Worm (Caenorhabditis elegans) whole organism, L3 larva: ENCODE data around the gene F32D8.1.

ENCODE experiments used
- R02D3.7 ChIP-seq: fragments of 150-350 bp; optimal IDR thresholded peaks from 2 replicates; lab custom pipeline; 2014; ENCODE audit warnings: missing biosample characterization, missing genetic modification characterization
- ZK546.5 ChIP-seq: sonication (generic microtip); optimal IDR thresholded peaks from 2 replicates; lab custom pipeline; 2017; ENCODE audit warnings: missing biosample characterization, missing genetic modification characterization
- aly-2 ChIP-seq: fragments of 150-350 bp; optimal IDR thresholded peaks from 2 replicates; lab custom pipeline; 2014; ENCODE audit warnings: missing biosample characterization, missing genetic modification characterization
- ama-1 ChIP-seq: fragments of 150-350 bp; optimal IDR thresholded peaks from 2 replicates; lab custom pipeline; 2018
- ceh-16 ChIP-seq: sonication (generic microtip); optimal IDR thresholded peaks from 2 replicates; lab custom pipeline; 2017; ENCODE audit warnings: missing biosample characterization, missing genetic modification characterization
- ceh-82 ChIP-seq: fragments of 150-350 bp; optimal IDR thresholded peaks from 2 replicates; lab custom pipeline; 2014; ENCODE audit warnings: missing biosample characterization, missing genetic modification characterization
- ceh-9 ChIP-seq: sonication (generic microtip); optimal IDR thresholded peaks from 2 replicates; lab custom pipeline; 2018; ENCODE audit warnings: missing biosample characterization, missing genetic modification characterization
- daf-12 ChIP-seq: fragments of 150-350 bp; optimal IDR thresholded peaks from 2 replicates; lab custom pipeline; 2014; ENCODE audit warnings: missing biosample characterization, missing genetic modification reagents, missing genetic modification characterization
- egl-27 ChIP-seq: sonication (generic microtip); optimal IDR thresholded peaks from 4 replicates; lab custom pipeline; 2017; ENCODE audit warnings: missing biosample characterization, missing genetic modification reagents, missing genetic modification characterization
- egl-5 ChIP-seq: fragments of 150-350 bp; optimal IDR thresholded peaks from 2 replicates; lab custom pipeline; 2017; ENCODE audit warnings: missing biosample characterization, missing genetic modification reagents, missing genetic modification characterization, inconsistent platforms
- elt-1 ChIP-seq: fragments of 150-350 bp; optimal IDR thresholded peaks from 2 replicates; lab custom pipeline; 2014; ENCODE audit warnings: missing biosample characterization, missing genetic modification characterization
- elt-3 ChIP-seq, 3 experiments: fragments of 150-350 bp in 1 of 3; sonication (generic microtip) in 2 of 3; optimal IDR thresholded peaks; 2 replicates in 2 of 3; 4 replicates in 1 of 3; lab custom pipeline; 2014 to 2017; ENCODE audit warnings: missing biosample characterization in 3 of 3, missing genetic modification characterization in 3 of 3
- eor-1 ChIP-seq, 2 experiments: fragments of 150-350 bp; optimal IDR thresholded peaks; 2 replicates each; lab custom pipeline; 2014 to 2018; ENCODE audit warnings: missing biosample characterization in 2 of 2, missing genetic modification characterization in 2 of 2
- fkh-10 ChIP-seq: sonication (generic microtip); optimal IDR thresholded peaks from 2 replicates; lab custom pipeline; 2017; ENCODE audit warnings: missing biosample characterization, missing genetic modification reagents, missing genetic modification characterization
- fkh-2 ChIP-seq: fragments of 150-350 bp; optimal IDR thresholded peaks from 2 replicates; lab custom pipeline; 2014; ENCODE audit warnings: missing biosample characterization, missing genetic modification reagents, missing genetic modification characterization
- fos-1 ChIP-seq: fragments of 150-350 bp; optimal IDR thresholded peaks from 2 replicates; lab custom pipeline; 2014; ENCODE audit warnings: missing biosample characterization, missing genetic modification characterization
- hmg-11 ChIP-seq: sonication (generic microtip); optimal IDR thresholded peaks from 2 replicates; lab custom pipeline; 2016; ENCODE audit warnings: missing genetic modification characterization, missing compliant biosample characterization
- jun-1 ChIP-seq: fragments of 150-350 bp; optimal IDR thresholded peaks from 2 replicates; lab custom pipeline; 2014; ENCODE audit warnings: missing biosample characterization, missing genetic modification reagents, missing genetic modification characterization
- lin-15B ChIP-seq: fragments of 150-350 bp; optimal IDR thresholded peaks from 2 replicates; lab custom pipeline; 2014; ENCODE audit warnings: missing biosample characterization, missing genetic modification characterization
- lin-39 ChIP-seq: fragments of 150-350 bp; optimal IDR thresholded peaks from 2 replicates; lab custom pipeline; 2018; ENCODE audit warnings: missing biosample characterization, missing genetic modification reagents, missing genetic modification characterization
- lsy-12 ChIP-seq: sonication (generic microtip); optimal IDR thresholded peaks from 2 replicates; lab custom pipeline; 2016; ENCODE audit warnings: mild to moderate bottlenecking, missing genetic modification characterization, missing compliant biosample characterization
- mdl-1 ChIP-seq: fragments of 150-350 bp; optimal IDR thresholded peaks from 2 replicates; lab custom pipeline; 2014; ENCODE audit warnings: missing biosample characterization, missing genetic modification characterization
- mml-1 ChIP-seq: fragments of 150-350 bp; sonication (generic microtip); optimal IDR thresholded peaks from 3 replicates; lab custom pipeline; 2014; ENCODE audit warnings: missing biosample characterization, missing genetic modification characterization
- nfya-1 ChIP-seq: sonication (generic microtip); optimal IDR thresholded peaks from 2 replicates; lab custom pipeline; 2017; ENCODE audit warnings: missing genetic modification characterization, mild to moderate bottlenecking, missing compliant biosample characterization, antibody characterized with exemption, moderate library complexity; ENCODE audit not compliant: insufficient read depth
- nhr-11 ChIP-seq: fragments of 150-350 bp; optimal IDR thresholded peaks from 2 replicates; lab custom pipeline; 2014; ENCODE audit warnings: missing biosample characterization, missing genetic modification characterization
- nhr-12 ChIP-seq: fragments of 150-350 bp; optimal IDR thresholded peaks from 2 replicates; lab custom pipeline; 2014; ENCODE audit warnings: missing biosample characterization, missing genetic modification characterization
- nhr-23 ChIP-seq: fragments of 150-350 bp; optimal IDR thresholded peaks from 2 replicates; lab custom pipeline; 2014; ENCODE audit warnings: missing biosample characterization, missing genetic modification reagents, missing genetic modification characterization
- nhr-237 ChIP-seq: fragments of 150-350 bp; optimal IDR thresholded peaks from 2 replicates; lab custom pipeline; 2014; ENCODE audit warnings: missing biosample characterization, missing genetic modification characterization
- nhr-25 ChIP-seq: sonication (generic microtip); optimal IDR thresholded peaks from 2 replicates; lab custom pipeline; 2017; ENCODE audit warnings: missing biosample characterization, missing genetic modification characterization
- nhr-28 ChIP-seq: fragments of 150-350 bp; optimal IDR thresholded peaks from 2 replicates; lab custom pipeline; 2014; ENCODE audit warnings: missing biosample characterization, missing genetic modification characterization
- nhr-43 ChIP-seq: sonication (generic microtip); optimal IDR thresholded peaks from 2 replicates; lab custom pipeline; 2016; ENCODE audit warnings: mild to moderate bottlenecking, missing genetic modification characterization, missing compliant biosample characterization; ENCODE audit not compliant: poor library complexity, severe bottlenecking
- nhr-76 ChIP-seq: fragments of 150-350 bp; sonication (generic microtip); optimal IDR thresholded peaks from 5 replicates; lab custom pipeline; 2014; ENCODE audit warnings: missing biosample characterization, missing genetic modification characterization
- nhr-77 ChIP-seq: fragments of 150-350 bp; optimal IDR thresholded peaks from 2 replicates; lab custom pipeline; 2014; ENCODE audit warnings: missing biosample characterization, missing genetic modification characterization
- pha-4 ChIP-seq: fragments of 150-350 bp; optimal IDR thresholded peaks from 2 replicates; lab custom pipeline; 2014; ENCODE audit warnings: missing biosample characterization, missing genetic modification reagents, missing genetic modification characterization
- pqm-1 ChIP-seq: fragments of 150-350 bp; optimal IDR thresholded peaks from 2 replicates; lab custom pipeline; 2017; ENCODE audit warnings: missing biosample characterization, missing genetic modification characterization, inconsistent platforms
- sea-2 ChIP-seq: fragments of 150-350 bp; sonication (generic microtip); optimal IDR thresholded peaks from 4 replicates; lab custom pipeline; 2014; ENCODE audit warnings: missing biosample characterization, missing genetic modification reagents, missing genetic modification characterization
- skn-1 ChIP-seq: fragments of 150-350 bp; optimal IDR thresholded peaks from 2 replicates; lab custom pipeline; 2014; ENCODE audit warnings: missing biosample characterization, missing genetic modification characterization
- tbx-2 ChIP-seq: sonication (generic microtip); optimal IDR thresholded peaks from 2 replicates; lab custom pipeline; 2016; ENCODE audit warnings: mild to moderate bottlenecking, missing genetic modification characterization, missing compliant biosample characterization
- unc-39 ChIP-seq: sonication (generic microtip); optimal IDR thresholded peaks from 4 replicates; lab custom pipeline; 2017; ENCODE audit warnings: missing biosample characterization, missing genetic modification characterization
- unc-62 ChIP-seq: fragments of 150-350 bp; sonication (generic microtip); optimal IDR thresholded peaks from 4 replicates; lab custom pipeline; 2014; ENCODE audit warnings: missing biosample characterization, missing genetic modification reagents, missing genetic modification characterization
- zag-1 ChIP-seq: fragments of 150-350 bp; optimal IDR thresholded peaks from 2 replicates; lab custom pipeline; 2014; ENCODE audit warnings: missing biosample characterization, missing genetic modification characterization
- ztf-11 ChIP-seq: fragments of 150-350 bp; optimal IDR thresholded peaks from 2 replicates; lab custom pipeline; 2014; ENCODE audit warnings: missing biosample characterization, missing genetic modification characterization
- ztf-4 ChIP-seq: fragments of 150-350 bp; optimal IDR thresholded peaks from 2 replicates; lab custom pipeline; 2014; ENCODE audit warnings: missing biosample characterization, missing genetic modification characterization

Gene F32D8.1

DNA sequence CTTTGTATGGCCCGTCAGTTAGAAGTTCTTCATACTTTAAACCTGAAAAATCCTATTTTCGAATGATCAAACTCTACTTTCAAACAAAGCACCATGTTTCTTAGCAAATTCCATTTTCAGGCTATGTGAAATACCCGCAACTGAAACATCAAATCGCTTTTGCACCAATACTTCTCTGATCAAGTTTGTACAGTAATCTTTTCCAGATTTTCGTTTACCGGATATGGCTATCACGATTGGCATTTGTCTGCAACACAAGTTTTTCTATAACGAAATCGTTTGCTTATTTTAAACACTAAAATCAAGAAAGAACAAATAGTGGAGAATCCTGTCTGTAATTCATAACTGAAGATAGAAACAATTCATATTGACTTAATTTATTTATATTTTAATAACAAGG, 15.7 kb downstream of the F32D8.1 start, which contains the start of gene F32D8.13:
F32D8.13 (minus strand) TSS at position 249 of the 400 bp plus-strand sequence.
- TF ChIP-seq nhr-43 (peak; percentile 5), nhr-23 (tag; lab: Kevin White, UChicago) (peak; percentile 18), eor-1 (tag; optimal IDR thresholded peaks at IDR 0.05; lab: Kevin White, UChicago) (no peak)

ce11 chrV:10896706-10897105, 16.1 kb downstream of the F32D8.1 start:
- no peak for TF ChIP-seq nhr-43
- no peak for TF ChIP-seq nhr-237 (tag; lab: Kevin White, UChicago)
- no peak for TF ChIP-seq sea-2
- TF ChIP-seq jun-1 (tag; lab: Kevin White, UChicago) = no peak
- TF ChIP-seq aly-2 (tag; lab: Kevin White, UChicago) = no peak
- TF ChIP-seq eor-1 (tag; optimal IDR thresholded peaks at IDR 0.05; lab: Kevin White, UChicago) = no peak
- TF ChIP-seq tbx-2 (tag; lab: Kevin White, UChicago) = no peak
- TF ChIP-seq egl-5 (tag; lab: Kevin White, UChicago) = no peak
- no peak for TF ChIP-seq nfya-1
- no peak for TF ChIP-seq egl-27 (tag; lab: Kevin White, UChicago)
- TF ChIP-seq R02D3.7 (tag; lab: Kevin White, UChicago) = no peak
- TF ChIP-seq nhr-76 (tag; lab: Kevin White, UChicago) = no peak
- no peak for TF ChIP-seq ztf-11 (tag; lab: Kevin White, UChicago)
- TF ChIP-seq nhr-23 (tag; lab: Kevin White, UChicago) = no peak
- no peak for TF ChIP-seq elt-1 (tag; lab: Kevin White, UChicago)
- TF ChIP-seq ceh-82 = no peak
- no peak for TF ChIP-seq zag-1 (tag; lab: Kevin White, UChicago)
- no peak for TF ChIP-seq ZK546.5 (tag; lab: Kevin White, UChicago)
- no peak for TF ChIP-seq pqm-1 (tag; lab: Kevin White, UChicago)
- no peak for TF ChIP-seq mml-1 (tag; lab: Kevin White, UChicago)

ce11 chrV:10897106-10897171, 16.3 kb downstream of the F32D8.1 start, which contains the start of gene sec-61.G:
TSS of gene sec-61.G (minus strand) at chrV:10897143.
- no peak for TF ChIP-seq zag-1 (tag; lab: Kevin White, UChicago)
- TF ChIP-seq R02D3.7 (tag; lab: Kevin White, UChicago) = no peak
- no peak for TF ChIP-seq pha-4 (tag; lab: Kevin White, UChicago)
- TF ChIP-seq egl-5 (tag; lab: Kevin White, UChicago) = no peak
- TF ChIP-seq eor-1 (tag; optimal IDR thresholded peaks at IDR 0.05; lab: Kevin White, UChicago) = no peak
- no peak for TF ChIP-seq nhr-76 (tag; lab: Kevin White, UChicago)
- no peak for TF ChIP-seq lsy-12
- TF ChIP-seq ceh-9 (tag; lab: Kevin White, UChicago) = no peak
- TF ChIP-seq daf-12 = no peak
- no peak for TF ChIP-seq ztf-4 (tag; lab: Kevin White, UChicago)
- TF ChIP-seq ztf-11 (tag; lab: Kevin White, UChicago) = no peak
- TF ChIP-seq nhr-12 = no peak
- TF ChIP-seq unc-62 = no peak
- no peak for TF ChIP-seq unc-39 (tag; lab: Kevin White, UChicago)
- no peak for TF ChIP-seq lin-39
- no peak for TF ChIP-seq skn-1 (tag; lab: Kevin White, UChicago)
- TF ChIP-seq nhr-43 = no peak
- TF ChIP-seq egl-27 (tag; lab: Kevin White, UChicago) = no peak
- no peak for TF ChIP-seq elt-1 (tag; lab: Kevin White, UChicago)

DNA sequence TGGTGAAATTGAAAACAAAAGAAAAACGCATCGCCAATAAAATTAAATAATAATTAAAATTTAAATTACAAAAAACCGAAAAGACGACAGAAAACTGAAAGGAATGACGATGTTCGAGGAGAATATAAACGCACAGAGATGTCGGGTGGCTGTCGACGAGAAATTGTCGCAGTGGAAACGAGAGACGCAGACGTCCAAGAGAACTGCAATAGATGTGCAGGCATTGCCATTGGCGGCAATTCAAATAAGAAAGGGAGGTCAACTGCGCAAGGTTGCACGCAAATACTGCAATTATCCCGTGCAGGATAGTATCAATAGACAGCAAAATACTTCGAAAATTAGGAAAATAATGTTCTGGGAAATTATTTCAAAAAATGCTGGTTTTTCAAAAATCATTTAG, 16.5 kb downstream of the F32D8.1 start:
- peak; percentile 89 for TF ChIP-seq zag-1 (tag; lab: Kevin White, UChicago)
- peak; percentile 87 for TF ChIP-seq nhr-76 (tag; lab: Kevin White, UChicago)
- TF ChIP-seq nhr-28 (tag; lab: Kevin White, UChicago) = peak; percentile 81
- TF ChIP-seq hmg-11 (tag; lab: Kevin White, UChicago) = peak; percentile 95
- peak; percentile 100 for TF ChIP-seq nhr-23 (tag; lab: Kevin White, UChicago)
- TF ChIP-seq ztf-11 (tag; lab: Kevin White, UChicago) = no peak
- TF ChIP-seq lsy-12 = peak; percentile 99
- peak; percentile 53 for TF ChIP-seq sea-2
- TF ChIP-seq jun-1 (tag; lab: Kevin White, UChicago) = peak; percentile 97
- peak; percentile 92 for TF ChIP-seq pqm-1 (tag; lab: Kevin White, UChicago)
- peak; percentile 11 for TF ChIP-seq ceh-9 (tag; lab: Kevin White, UChicago)
- TF ChIP-seq elt-3 (tag; optimal IDR thresholded peaks at IDR 0.05; lab: Kevin White, UChicago) = peak; percentile 67 to 96 (median 72)
- peak; percentile 95 for TF ChIP-seq skn-1 (tag; lab: Kevin White, UChicago)
- peak; percentile 99 for TF ChIP-seq nhr-43
- TF ChIP-seq fkh-10 (GFP tag; lab: Kevin White, UChicago) = peak; percentile 91
- peak; percentile 95 for TF ChIP-seq nhr-77
- TF ChIP-seq fkh-2 (tag; lab: Kevin White, UChicago) = peak; percentile 59
- TF ChIP-seq eor-1 (tag; optimal IDR thresholded peaks at IDR 0.05; lab: Kevin White, UChicago) = peak in 1 of 2 experiments; percentile 9
- peak; percentile 79 for TF ChIP-seq aly-2 (tag; lab: Kevin White, UChicago)
- peak; percentile 97 for TF ChIP-seq egl-5 (tag; lab: Kevin White, UChicago)
- TF ChIP-seq lin-39 = peak; percentile 98
- peak; percentile 96 for TF ChIP-seq tbx-2 (tag; lab: Kevin White, UChicago)
- peak; percentile 65 for TF ChIP-seq daf-12
- TF ChIP-seq ceh-16 (tag; lab: Kevin White, UChicago) = peak; percentile 28
- TF ChIP-seq ama-1 (lab: Kevin White, UChicago) = peak; percentile 91
- TF ChIP-seq unc-62 = peak; percentile 91
- peak; percentile 90 for TF ChIP-seq ztf-4 (tag; lab: Kevin White, UChicago)
- TF ChIP-seq nhr-237 (tag; lab: Kevin White, UChicago) = no peak
- peak; percentile 69 for TF ChIP-seq mdl-1 (tag; lab: Kevin White, UChicago)
- TF ChIP-seq fos-1 (tag; lab: Kevin White, UChicago) = peak; percentile 85
- TF ChIP-seq pha-4 (tag; lab: Kevin White, UChicago) = peak; percentile 99
- TF ChIP-seq nhr-11 (tag; lab: Kevin White, UChicago) = peak; percentile 96
- peak; percentile 99 for TF ChIP-seq lin-15B (tag; lab: Kevin White, UChicago)
- no peak for TF ChIP-seq unc-39 (tag; lab: Kevin White, UChicago)
- no peak for TF ChIP-seq nhr-12
- peak; percentile 100 for TF ChIP-seq nhr-25 (tag; lab: Kevin White, UChicago)
- TF ChIP-seq ceh-82 = peak; percentile 96
- TF ChIP-seq ZK546.5 (tag; lab: Kevin White, UChicago) = peak; percentile 100
